Fruit fly (Drosophila melanogaster) whole organism, embryonic: ENCODE measurements around the gene CG11263.
A peak's percentile ranks its signal among the peaks of the same experiment; 100 is the strongest.

ENCODE experiments used
- CG14860 ChIP-seq: fragments of 200-800 bp; sonication (Bioruptor generic); IDR thresholded peaks from 3 replicates; pipeline ENCODE4 v1.3.6; 2022; ENCODE audit warnings: missing biosample characterization, missing genetic modification characterization; ENCODE audit not compliant: partially characterized antibody
- CG15269 ChIP-seq: fragments of 200-800 bp; sonication (Bioruptor generic); optimal IDR thresholded peaks from 2 replicates; lab custom pipeline; 2018; ENCODE audit warnings: missing biosample characterization, mild to moderate bottlenecking, missing genetic modification characterization, moderate library complexity
- CG1603 ChIP-seq: fragments of 200-800 bp; sonication (Bioruptor generic); optimal IDR thresholded peaks from 2 replicates; lab custom pipeline; 2019; ENCODE audit warnings: missing biosample characterization, mild to moderate bottlenecking, missing genetic modification characterization, moderate library complexity
- CG17328 ChIP-seq: fragments of 200-800 bp; sonication (Bioruptor generic); IDR thresholded peaks from 2 replicates; pipeline ENCODE4 v1.3.6; 2022; ENCODE audit warnings: missing biosample characterization, missing genetic modification characterization
- CG17361 ChIP-seq: fragments of 200-800 bp; sonication (Bioruptor generic); IDR thresholded peaks from 3 replicates; pipeline ENCODE4 v1.3.6; 2022; ENCODE audit warnings: missing biosample characterization, missing genetic modification characterization
- CG30020 ChIP-seq: fragments of 200-800 bp; optimal IDR thresholded peaks from 2 replicates; lab custom pipeline; 2019; ENCODE audit warnings: missing biosample characterization, mild to moderate bottlenecking, missing genetic modification characterization, moderate library complexity
- CG31441 ChIP-seq: fragments of 200-800 bp; sonication (Bioruptor generic); IDR thresholded peaks from 2 replicates; pipeline ENCODE4 v1.3.6; 2022; ENCODE audit warnings: missing biosample characterization, missing genetic modification characterization
- CG33557 ChIP-seq: fragments of 200-800 bp; sonication (Bioruptor generic); optimal IDR thresholded peaks from 2 replicates; lab custom pipeline; 2019; ENCODE audit warnings: missing biosample characterization, mild to moderate bottlenecking, missing genetic modification characterization, moderate library complexity
- CG34224 ChIP-seq: fragments of 200-800 bp; sonication (Bioruptor generic); IDR thresholded peaks from 3 replicates; pipeline ENCODE4 v1.3.6; 2022; ENCODE audit warnings: missing biosample characterization, missing genetic modification characterization; ENCODE audit not compliant: partially characterized antibody
- CG43689 ChIP-seq: fragments of 200-800 bp; sonication (Bioruptor generic); IDR thresholded peaks from 2 replicates; pipeline ENCODE4 v1.3.6; 2022; ENCODE audit warnings: missing biosample characterization, missing genetic modification characterization
- CG7786 ChIP-seq: fragments of 200-800 bp; sonication (Bioruptor generic); optimal IDR thresholded peaks from 2 replicates; lab custom pipeline; 2016; ENCODE audit warnings: missing biosample characterization, missing genetic modification characterization
- CG7987 ChIP-seq: fragments of 200-800 bp; sonication (Bioruptor generic); optimal IDR thresholded peaks from 2 replicates; lab custom pipeline; 2018; ENCODE audit warnings: missing biosample characterization, mild to moderate bottlenecking, missing genetic modification characterization, moderate library complexity
- CG9727 ChIP-seq: fragments of 200-800 bp; sonication (Bioruptor generic); optimal IDR thresholded peaks from 3 replicates; lab custom pipeline; 2017; ENCODE audit warnings: missing biosample characterization, mild to moderate bottlenecking, missing genetic modification characterization
- CG9797 ChIP-seq: fragments of 200-800 bp; sonication (Bioruptor generic); optimal IDR thresholded peaks from 3 replicates; lab custom pipeline; 2018; ENCODE audit warnings: missing biosample characterization, mild to moderate bottlenecking, missing genetic modification characterization
- CrebB ChIP-seq: fragments of 200-800 bp; sonication (Bioruptor generic); optimal IDR thresholded peaks from 3 replicates; lab custom pipeline; 2018; ENCODE audit warnings: missing biosample characterization, mild to moderate bottlenecking, missing genetic modification characterization
- Doc3 ChIP-seq: fragments of 200-800 bp; sonication (Bioruptor generic); IDR thresholded peaks from 3 replicates; pipeline ENCODE4 v1.3.6; 2022; ENCODE audit warnings: missing biosample characterization, missing genetic modification characterization; ENCODE audit not compliant: partially characterized antibody
- Ets65A ChIP-seq: fragments of 200-800 bp; sonication (Bioruptor generic); peaks from one replicate; lab custom pipeline; 2016; ENCODE audit warnings: missing biosample characterization, missing genetic modification characterization
- H2.0 ChIP-seq: fragments of 200-800 bp; sonication (Bioruptor generic); IDR thresholded peaks from 2 replicates; pipeline ENCODE4 v1.3.6; 2022; ENCODE audit warnings: missing biosample characterization, missing genetic modification characterization
- HLH54F ChIP-seq: fragments of 200-800 bp; sonication (Bioruptor generic); optimal IDR thresholded peaks from 3 replicates; lab custom pipeline; 2016; ENCODE audit warnings: missing biosample characterization, missing genetic modification characterization
- Hsf ChIP-seq: fragments of 200-800 bp; sonication (Bioruptor generic); optimal IDR thresholded peaks from 3 replicates; lab custom pipeline; 2016; ENCODE audit warnings: missing biosample characterization, missing genetic modification characterization
- Mes4 ChIP-seq: fragments of 200-800 bp; sonication (Bioruptor generic); optimal IDR thresholded peaks from 2 replicates; lab custom pipeline; 2016; ENCODE audit warnings: missing biosample characterization, missing genetic modification characterization
- Neu2 ChIP-seq: fragments of 200-800 bp; sonication (Bioruptor generic); optimal IDR thresholded peaks from 3 replicates; lab custom pipeline; 2016; ENCODE audit warnings: missing biosample characterization, missing genetic modification characterization, borderline replicate concordance
- Nf-YB ChIP-seq: fragments of 200-800 bp; sonication (Bioruptor generic); optimal IDR thresholded peaks from 3 replicates; lab custom pipeline; 2019; ENCODE audit warnings: missing biosample characterization, mild to moderate bottlenecking, missing genetic modification characterization, moderate library complexity
- Taf1 ChIP-seq: fragments of 200-800 bp; sonication (Bioruptor generic); IDR thresholded peaks from 2 replicates; pipeline ENCODE4 v1.3.6; 2022; ENCODE audit warnings: missing biosample characterization, missing genetic modification characterization
- al ChIP-seq: fragments of 200-800 bp; sonication (Bioruptor generic); IDR thresholded peaks from 2 replicates; pipeline ENCODE4 v1.3.6; 2022; ENCODE audit warnings: missing biosample characterization, missing genetic modification characterization
- ase ChIP-seq: fragments of 200-800 bp; sonication (Bioruptor generic); IDR thresholded peaks from 3 replicates; pipeline ENCODE4 v1.3.6; 2022; ENCODE audit warnings: missing biosample characterization, missing genetic modification characterization
- az2 ChIP-seq: fragments of 200-800 bp; sonication (Bioruptor generic); optimal IDR thresholded peaks from 3 replicates; lab custom pipeline; 2016; ENCODE audit warnings: missing biosample characterization, missing genetic modification characterization
- cad ChIP-seq: fragments of >200 bp; optimal IDR thresholded peaks from 2 replicates; lab custom pipeline; 2017; ENCODE audit warnings: missing biosample characterization, missing genetic modification characterization
- cato ChIP-seq: fragments of 200-800 bp; sonication (Bioruptor generic); optimal IDR thresholded peaks from 2 replicates; lab custom pipeline; 2016; ENCODE audit warnings: missing biosample characterization, missing genetic modification characterization, borderline replicate concordance
- chinmo ChIP-seq: fragments of 200-800 bp; sonication (Bioruptor generic); IDR thresholded peaks from 4 replicates; pipeline ENCODE4 v1.3.6; 2022; ENCODE audit warnings: missing biosample characterization, missing genetic modification characterization; ENCODE audit not compliant: partially characterized antibody
- fu2 ChIP-seq: fragments of 200-800 bp; sonication (Bioruptor generic); optimal IDR thresholded peaks from 2 replicates; lab custom pipeline; 2016; ENCODE audit warnings: missing biosample characterization, missing genetic modification characterization
- hbn ChIP-seq: fragments of 200-800 bp; sonication (Bioruptor generic); IDR thresholded peaks from 2 replicates; pipeline ENCODE4 v1.3.6; 2022; ENCODE audit warnings: missing biosample characterization, missing genetic modification characterization; ENCODE audit not compliant: partially characterized antibody
- jumu ChIP-seq: fragments of 200-800 bp; sonication (Bioruptor generic); optimal IDR thresholded peaks from 3 replicates; lab custom pipeline; 2016; ENCODE audit warnings: missing biosample characterization, missing genetic modification characterization
- kay ChIP-seq: fragments of 200-800 bp; sonication (Bioruptor generic); optimal IDR thresholded peaks from 2 replicates; lab custom pipeline; 2016; ENCODE audit warnings: missing biosample characterization, missing genetic modification characterization
- ken ChIP-seq: fragments of 200-800 bp; sonication (Bioruptor generic); IDR thresholded peaks from 3 replicates; pipeline ENCODE4 v1.3.6; 2022; ENCODE audit warnings: missing biosample characterization, missing genetic modification characterization
- mam ChIP-seq: fragments of 200-800 bp; sonication (Bioruptor generic); optimal IDR thresholded peaks from 3 replicates; lab custom pipeline; 2016; ENCODE audit warnings: missing biosample characterization, missing genetic modification characterization
- mirr ChIP-seq: fragments of 200-800 bp; sonication (Bioruptor generic); optimal IDR thresholded peaks from 3 replicates; lab custom pipeline; 2018; ENCODE audit warnings: missing biosample characterization, mild to moderate bottlenecking, missing genetic modification characterization
- nerfin-2 ChIP-seq: fragments of 200-800 bp; sonication (Bioruptor generic); IDR thresholded peaks from 2 replicates; pipeline ENCODE4 v1.3.6; 2022; ENCODE audit warnings: missing biosample characterization, missing genetic modification characterization; ENCODE audit not compliant: partially characterized antibody
- phol ChIP-seq: fragments of 200-800 bp; sonication (Bioruptor generic); optimal IDR thresholded peaks from 3 replicates; lab custom pipeline; 2018; ENCODE audit warnings: missing biosample characterization, mild to moderate bottlenecking, missing genetic modification characterization, moderate library complexity
- sisA ChIP-seq: fragments of 200-800 bp; sonication (Bioruptor generic); IDR thresholded peaks from 2 replicates; pipeline ENCODE4 v1.3.6; 2022; ENCODE audit warnings: missing biosample characterization, missing genetic modification characterization
- so ChIP-seq: fragments of 200-800 bp; sonication (Bioruptor generic); IDR thresholded peaks from 3 replicates; pipeline ENCODE4 v1.3.6; 2022; ENCODE audit warnings: missing biosample characterization, missing genetic modification characterization
- sr ChIP-seq: fragments of 200-800 bp; sonication (Bioruptor generic); IDR thresholded peaks from 3 replicates; pipeline ENCODE4 v1.3.6; 2022; ENCODE audit warnings: missing biosample characterization, missing genetic modification characterization
- stwl ChIP-seq: fragments of 200-800 bp; sonication (Bioruptor generic); optimal IDR thresholded peaks from 3 replicates; lab custom pipeline; 2018; ENCODE audit warnings: missing biosample characterization, mild to moderate bottlenecking, missing genetic modification characterization, moderate library complexity
- sug ChIP-seq: fragments of 200-800 bp; optimal IDR thresholded peaks from 2 replicates; lab custom pipeline; 2019; ENCODE audit warnings: missing biosample characterization, mild to moderate bottlenecking, missing genetic modification characterization, moderate library complexity
- tin ChIP-seq: fragments of 200-800 bp; sonication (Bioruptor generic); optimal IDR thresholded peaks from 3 replicates; lab custom pipeline; 2016; ENCODE audit warnings: missing biosample characterization, missing genetic modification characterization
- tna ChIP-seq: fragments of 200-800 bp; sonication (Bioruptor generic); IDR thresholded peaks from 2 replicates; pipeline ENCODE4 v1.3.6; 2022; ENCODE audit warnings: missing biosample characterization, missing genetic modification characterization; ENCODE audit not compliant: partially characterized antibody
- trem ChIP-seq: fragments of 200-800 bp; optimal IDR thresholded peaks from 3 replicates; lab custom pipeline; 2019; ENCODE audit warnings: missing biosample characterization, mild to moderate bottlenecking, missing genetic modification characterization, moderate library complexity
- z ChIP-seq: fragments of 200-800 bp; sonication (Bioruptor generic); IDR thresholded peaks from 3 replicates; pipeline ENCODE4 v1.3.6; 2022; ENCODE audit warnings: missing biosample characterization, missing genetic modification characterization

CG11263 gene

dm6 chr3L:13036706-13037457, 30.3 kb downstream of the CG11263 start, which contains the start of gene Srrm1 (continued):
- TF ChIP-seq ase (peak; percentile 21; the same call in 1 of the 3 replicates), CG33557 (GFP tag; lab: Kevin White, UChicago) (peak; percentile 38), CG31441 (GFP tag; lab: Robert Waterston, UW) (0 out of 2 replicates have a peak, but pooled peaks have one; percentile 21), trem (peak; percentile 67), tna (GFP tag; lab: Robert Waterston, UW) (peak; percentile 85), mirr (GFP tag; lab: Kevin White, UChicago) (no peak), z (no peak), mam (GFP tag; lab: Kevin White, UChicago) (peak; percentile 75), CG9797 (GFP tag; lab: Kevin White, UChicago) (peak; percentile 61), CG9727 (GFP tag; lab: Kevin White, UChicago) (peak; percentile 16), CG15269 (tag; lab: Kevin White, UChicago) (no peak), chinmo (GFP tag; lab: Robert Waterston, UW) (peak; percentile 69; the same call in 1 of the 4 replicates), H2.0 (GFP tag; lab: Robert Waterston, UW) (no peak), CG7786 (GFP tag; lab: Kevin White, UChicago) (peak; percentile 42), Mes4 (no peak), sr (GFP tag; lab: Robert Waterston, UW) (no peak), kay (GFP tag; lab: Kevin White, UChicago) (no peak), nerfin-2 (GFP tag; lab: Robert Waterston, UW) (peak; percentile 79), jumu (GFP tag; lab: Kevin White, UChicago) (peak; percentile 50), phol (tag; lab: Kevin White, UChicago) (peak; percentile 56), Taf1 (GFP tag; lab: Robert Waterston, UW) (no peak), cato (GFP tag; lab: Kevin White, UChicago) (no peak), so (GFP tag; lab: Robert Waterston, UW) (0 out of 3 replicates have a peak, but pooled peaks have one; percentile 64), hbn (peak; percentile 87), Ets65A (GFP tag; lab: Kevin White, UChicago) (peak; percentile 97), al (peak; percentile 36; the same call in 1 of the 2 replicates), Neu2 (GFP tag; lab: Kevin White, UChicago) (peak; percentile 33), CG43689 (GFP tag; lab: Robert Waterston, UW) (no peak), tin (GFP tag; lab: Kevin White, UChicago) (peak; percentile 34), az2 (GFP tag; lab: Kevin White, UChicago) (peak; percentile 16), CG17328 (GFP tag; lab: Robert Waterston, UW) (0 out of 2 replicates have a peak, but pooled peaks have one; percentile 49), CrebB (tag; lab: Kevin White, UChicago) (peak; percentile 24), Nf-YB (GFP tag; lab: Kevin White, UChicago) (no peak), CG7987 (peak; percentile 31), Hsf (GFP tag; lab: Kevin White, UChicago) (peak; percentile 52), fu2 (GFP tag; lab: Kevin White, UChicago) (peak; percentile 30), stwl (tag; lab: Kevin White, UChicago) (peak; percentile 58), CG17361 (GFP tag; lab: Robert Waterston, UW) (peak; percentile 48; the same call in 1 of the 3 replicates), CG30020 (tag; lab: Kevin White, UChicago) (peak; percentile 45), CG14860 (GFP tag; lab: Robert Waterston, UW) (peak; percentile 77), sug (tag; lab: Kevin White, UChicago) (peak; percentile 83), sisA (GFP tag; lab: Robert Waterston, UW) (peak; percentile 23; the same call in 1 of the 2 replicates), CG1603 (peak; percentile 69), cad (GFP tag; lab: Kevin White, UChicago) (peak; percentile 71), Doc3 (GFP tag; lab: Robert Waterston, UW) (peak; percentile 79), HLH54F (peak; percentile 64), ken (GFP tag; lab: Robert Waterston, UW) (0 out of 3 replicates have a peak, but pooled peaks have one; percentile 28), CG34224 (GFP tag; lab: Robert Waterston, UW) (peak; percentile 86)
